Fruit fly (Drosophila melanogaster): Measurements from ENCODE around the gene atms.
A peak's percentile ranks its signal among the peaks of the same experiment; 100 is the strongest.

The atms gene

dm6 chr3R:4804126-4804649, 54.4 kb downstream of the atms start (continued):
- TF ChIP-seq row (GFP tag; IDR thresholded peaks at IDR 0.05) (peak; percentile 65), Atf3 (GFP tag; optimal IDR thresholded peaks at IDR 0.05) (no peak), az2 (GFP tag; optimal IDR thresholded peaks at IDR 0.05) (no peak), CG14441 (GFP tag; IDR thresholded peaks at IDR 0.05) (peak; percentile 53), Gug (GFP tag; IDR thresholded peaks at IDR 0.05) (no peak; the same call in 3 of the 4 replicates), tx (GFP tag; optimal IDR thresholded peaks at IDR 0.05) (no peak), CG14965 (GFP tag; optimal IDR thresholded peaks at IDR 0.05; ENCODE audit: borderline replicate concordance) (no peak), CG11456 (GFP tag; IDR thresholded peaks at IDR 0.05) (no peak), wdn (GFP tag; IDR thresholded peaks at IDR 0.05) (no peak), esg (GFP tag; conservative IDR thresholded peaks at IDR 0.05) (no peak; the same call in 1 of the 2 replicates), CG11560 (tag; IDR thresholded peaks at IDR 0.05) (no peak), H2.0 (GFP tag; IDR thresholded peaks at IDR 0.05) (peak; percentile 27; the same call in 1 of the 2 replicates), Ada2b (GFP tag; IDR thresholded peaks at IDR 0.05) (no peak), Dp (GFP tag; optimal IDR thresholded peaks at IDR 0.05) (no peak), bigmax (GFP tag; optimal IDR thresholded peaks at IDR 0.05) (no peak), zen (tag; optimal IDR thresholded peaks at IDR 0.05) (no peak), CG32532 (GFP tag; IDR thresholded peaks at IDR 0.05) (0 out of 2 replicates have a peak, but pooled peaks have one; percentile 24), Fer2 (tag; optimal IDR thresholded peaks at IDR 0.05) (no peak), amos (GFP tag; IDR thresholded peaks at IDR 0.05; ENCODE audit: partially characterized antibody) (0 out of 2 replicates have a peak, but pooled peaks have one; percentile 12), Dll (GFP tag; IDR thresholded peaks at IDR 0.05; ENCODE audit: partially characterized antibody) (peak; percentile 57; the same call in 2 of the 4 replicates), CG2202 (tag; optimal IDR thresholded peaks at IDR 0.05) (no peak), pan (optimal IDR thresholded peaks at IDR 0.05) (no peak), pan (GFP tag; optimal IDR thresholded peaks at IDR 0.05 in 1 of 2, IDR thresholded peaks at IDR 0.05 in 1 of 2) (no peak), Scr (GFP tag; IDR thresholded peaks at IDR 0.05; ENCODE audit: partially characterized antibody) (peak; percentile 53), CG17912 (GFP tag; optimal IDR thresholded peaks at IDR 0.05) (peak; percentile 19), HHEX (GFP tag; optimal IDR thresholded peaks at IDR 0.05) (no peak), salm (tag; optimal IDR thresholded peaks at IDR 0.05) (no peak), schlank (tag; optimal IDR thresholded peaks at IDR 0.05) (no peak), CG13894 (tag; optimal IDR thresholded peaks at IDR 0.05) (no peak), CG7372 (GFP tag; IDR thresholded peaks at IDR 0.05) (no peak), p53 (GFP tag; optimal IDR thresholded peaks at IDR 0.05) (no peak), CG4360 (GFP tag; IDR thresholded peaks at IDR 0.05) (peak; percentile 89), Xbp1 (GFP tag; optimal IDR thresholded peaks at IDR 0.05) (peak; percentile 10), CG1832 (GFP tag; optimal IDR thresholded peaks at IDR 0.05) (no peak), CG15269 (tag; optimal IDR thresholded peaks at IDR 0.05) (peak; percentile 30), CG10209 (GFP tag; optimal IDR thresholded peaks at IDR 0.05) (peak; percentile 40), CG8388 (GFP tag; optimal IDR thresholded peaks at IDR 0.05) (peak; percentile 27), nerfin-2 (GFP tag; IDR thresholded peaks at IDR 0.05; ENCODE audit: partially characterized antibody) (peak; percentile 38; the same call in 1 of the 2 replicates), ssp (GFP tag; IDR thresholded peaks at IDR 0.05) (no peak), grn (GFP tag; optimal IDR thresholded peaks at IDR 0.05) (no peak), lbe (GFP tag; optimal IDR thresholded peaks at IDR 0.05) (no peak), Rfx (GFP tag; IDR thresholded peaks at IDR 0.05) (peak; percentile 46), Mad (GFP tag; optimal IDR thresholded peaks at IDR 0.05) (no peak), Bdp1 (GFP tag; optimal IDR thresholded peaks at IDR 0.05) (no peak), HmgZ (tag; optimal IDR thresholded peaks at IDR 0.05) (peak; percentile 4), ttk (GFP tag; IDR thresholded peaks at IDR 0.05) (0 out of 2 replicates have a peak, but pooled peaks have one; percentile 12), NfI (GFP tag; optimal IDR thresholded peaks at IDR 0.05) (peak; percentile 39), ham (GFP tag; IDR thresholded peaks at IDR 0.05) (no peak), Awh (GFP tag; IDR thresholded peaks at IDR 0.05) (no peak), CG9727 (GFP tag; optimal IDR thresholded peaks at IDR 0.05) (peak; percentile 8), B-H2 (GFP tag; optimal IDR thresholded peaks at IDR 0.05) (peak; percentile 25)
